Fruit fly (Drosophila melanogaster): ENCODE results near the gene Fip1.

DNA sequence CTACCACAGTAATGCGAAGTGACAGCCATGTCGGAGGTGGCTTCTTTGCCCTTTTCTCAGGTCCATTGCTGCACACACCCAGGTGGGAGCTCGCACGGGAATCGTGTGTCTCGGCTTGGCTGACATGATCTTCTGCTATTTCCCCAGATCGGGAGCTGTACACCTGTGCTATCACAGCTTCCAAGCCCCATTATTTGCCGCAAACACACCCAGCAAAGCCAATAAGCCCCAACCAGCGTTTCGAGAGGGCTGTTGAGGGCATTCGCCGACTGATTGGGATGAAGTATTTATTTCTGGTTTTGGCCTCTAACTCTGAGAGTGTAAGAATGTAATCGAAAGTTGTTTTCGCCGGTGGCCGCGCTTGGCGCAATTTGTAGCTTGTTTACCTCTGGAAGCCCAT lies 27.2 kb upstream of the Fip1 start:
- TF ChIP-seq Hr96 (GFP tag; optimal IDR thresholded peaks at IDR 0.05) (no peak), Crg-1 (GFP tag; optimal IDR thresholded peaks at IDR 0.05) (no peak), cic (GFP tag; optimal IDR thresholded peaks at IDR 0.05) (no peak), Clk (GFP tag; optimal IDR thresholded peaks at IDR 0.05) (no peak), kay (GFP tag; ENCODE audit: borderline replicate concordance) (no peak)
